Worm (Caenorhabditis elegans) whole organism, dauer: ENCODE data around the gene isw-1.

Source experiments
- unc-62 ChIP-seq: sonication (generic microtip); optimal IDR thresholded peaks from 2 replicates; lab custom pipeline; 2017; ENCODE audit warnings: missing biosample characterization, missing genetic modification reagents, missing genetic modification characterization

The isw-1 gene

DNA sequence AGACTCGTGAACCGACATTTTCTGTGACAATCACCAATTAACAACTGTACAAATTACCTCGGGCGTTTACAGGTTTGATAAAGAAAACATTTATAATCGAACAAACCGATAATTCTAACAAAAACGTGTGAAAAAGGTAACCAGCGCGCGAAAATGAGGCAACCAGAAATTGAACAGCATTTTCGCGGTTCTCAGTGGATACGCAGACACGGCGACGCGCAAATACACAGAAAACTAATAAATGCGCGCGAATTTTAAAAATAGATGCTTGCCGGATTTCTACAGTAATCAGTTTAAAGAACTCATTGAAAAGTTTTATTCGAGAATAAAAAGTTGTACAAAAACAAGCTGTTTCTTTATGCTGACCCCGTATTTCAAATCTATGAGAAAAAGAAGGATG is at the start of gene isw-1:
isw-1 (minus strand) TSS at position 118 of the 400 bp plus-strand sequence.
- no peak for TF ChIP-seq unc-62 (GFP tag; lab: Kevin White, UChicago)

DNA sequence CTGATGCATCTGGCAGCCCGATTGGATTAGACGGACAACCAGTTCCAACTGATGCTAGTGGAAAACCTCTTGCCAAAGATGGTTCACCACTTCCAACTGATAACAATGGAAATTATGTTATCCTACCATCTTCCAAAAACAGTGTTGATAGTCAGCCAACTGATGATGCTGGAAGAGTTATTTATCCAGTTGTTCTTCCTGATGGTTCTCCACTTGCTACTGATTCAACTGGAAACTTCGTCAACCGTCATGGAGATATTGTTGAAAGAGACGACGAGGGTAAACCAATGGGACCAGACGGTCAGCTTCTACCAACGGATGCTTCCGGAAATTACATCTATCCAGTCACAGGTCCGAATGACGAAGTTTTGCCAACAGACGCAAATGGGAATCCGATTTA is 46.9 kb upstream of the isw-1 start:
- no peak for TF ChIP-seq unc-62 (GFP tag; lab: Kevin White, UChicago)

- TF ChIP-seq unc-62 (GFP tag; lab: Kevin White, UChicago): no peak
These were observed 42.7 kb upstream of the isw-1 start for ce11 chrIII:6752612-6753011.

ce11 chrIII:6746668-6747067 is 36.8 kb upstream of the isw-1 start:
- no peak for TF ChIP-seq unc-62 (GFP tag; lab: Kevin White, UChicago)

ce11 chrIII:6746008-6746407 is 36.1 kb upstream of the isw-1 start, which contains the start of gene dig-1:
TSS of gene dig-1 (plus strand) at chrIII:6746308.
- TF ChIP-seq unc-62 (GFP tag; lab: Kevin White, UChicago): no peak

- TF ChIP-seq unc-62 (GFP tag; lab: Kevin White, UChicago): no peak
These were observed 32.7 kb upstream of the isw-1 start for ce11 chrIII:6742597-6742996.

- no peak for TF ChIP-seq unc-62 (GFP tag; lab: Kevin White, UChicago)
These were observed 30.2 kb upstream of the isw-1 start for ce11 chrIII:6740072-6740471.

DNA sequence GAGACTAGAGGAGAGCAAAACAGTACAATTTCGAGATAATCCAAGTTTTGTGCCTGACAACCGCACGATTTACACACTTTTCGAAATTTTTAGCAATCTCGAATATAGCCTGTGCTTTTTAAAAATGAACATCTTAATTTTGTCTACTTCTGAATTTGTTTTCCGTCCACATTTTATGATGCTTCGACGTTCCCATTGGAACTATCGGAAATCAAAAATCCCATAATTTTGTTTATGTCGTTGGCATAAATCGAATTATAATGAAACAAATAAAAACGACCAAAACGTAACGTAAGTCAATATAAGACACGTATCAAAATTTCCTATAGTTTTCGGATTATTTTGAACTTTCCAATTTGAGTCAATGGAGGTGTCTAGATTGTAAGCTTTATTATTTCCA is 27.1 kb upstream of the isw-1 start, which contains the start of gene K07E12.2:
K07E12.2 (plus strand) TSS at position 301 of the 400 bp plus-strand sequence.
- no peak for TF ChIP-seq unc-62 (GFP tag; lab: Kevin White, UChicago)

DNA sequence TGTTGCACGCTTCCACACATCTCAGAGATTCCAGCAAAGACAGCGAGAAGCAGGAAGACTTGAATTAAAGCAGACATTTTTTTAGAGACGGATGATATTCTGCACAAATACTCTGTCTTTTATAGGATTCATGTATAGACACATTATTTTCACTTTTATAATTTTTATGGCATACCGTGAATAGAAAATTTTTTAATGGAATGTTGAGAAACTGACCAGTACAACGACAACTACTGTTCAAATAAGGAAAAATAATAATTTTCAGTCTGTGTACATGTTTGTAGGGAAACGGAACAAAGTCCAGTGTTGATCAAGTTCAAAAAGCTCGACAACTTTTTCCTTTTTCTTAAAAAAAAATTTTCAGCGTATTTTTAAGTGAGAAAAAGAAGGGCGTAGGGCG is 26.7 kb upstream of the isw-1 start, which contains the start of gene Y102E9.6:
Y102E9.6 (minus strand) TSS at position 101 of the 400 bp plus-strand sequence.
- no peak for TF ChIP-seq unc-62 (GFP tag; lab: Kevin White, UChicago)

DNA sequence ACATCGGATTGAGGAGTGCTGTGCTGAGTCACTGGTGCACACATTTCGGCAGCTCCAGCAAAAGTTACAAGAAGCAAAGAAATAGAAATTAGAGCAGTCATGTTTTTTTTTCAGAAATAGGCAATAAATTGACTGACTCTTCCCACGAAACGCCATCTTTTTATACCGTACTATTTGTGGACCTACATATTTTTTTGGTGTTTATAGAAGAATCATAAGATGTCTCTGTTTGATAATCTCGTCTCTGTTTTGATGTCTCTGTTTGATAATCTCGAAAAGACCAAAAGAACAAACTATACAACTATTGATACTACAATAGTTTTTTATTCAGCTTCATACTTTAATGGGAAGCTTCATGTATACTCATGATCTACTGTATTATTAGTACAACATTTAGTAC is 24.5 kb upstream of the isw-1 start, which contains the start of gene Y102E9.3:
Y102E9.3 (minus strand) TSS at position 101 of the 400 bp plus-strand sequence.
- TF ChIP-seq unc-62 (GFP tag; lab: Kevin White, UChicago): no peak

DNA sequence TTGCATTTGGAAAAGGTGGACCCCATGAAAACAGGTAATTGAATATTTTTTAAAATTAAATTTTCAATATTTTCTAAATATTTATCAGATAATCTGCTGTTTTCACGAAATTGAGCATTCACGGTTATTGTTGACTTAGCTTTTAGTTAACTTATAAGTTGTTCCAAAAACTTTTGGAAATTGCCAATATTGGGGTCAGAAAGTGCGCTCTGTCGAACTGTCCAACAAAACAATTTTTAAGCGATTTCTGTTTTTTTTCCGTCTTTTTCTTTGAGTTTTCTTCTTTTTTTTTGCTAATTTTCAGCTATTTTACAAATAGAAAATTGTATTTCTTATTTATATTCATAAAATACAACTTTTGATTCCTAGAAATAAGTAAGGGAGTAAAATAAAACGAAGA is 21.4 kb upstream of the isw-1 start:
- TF ChIP-seq unc-62 (GFP tag; lab: Kevin White, UChicago): no peak

DNA sequence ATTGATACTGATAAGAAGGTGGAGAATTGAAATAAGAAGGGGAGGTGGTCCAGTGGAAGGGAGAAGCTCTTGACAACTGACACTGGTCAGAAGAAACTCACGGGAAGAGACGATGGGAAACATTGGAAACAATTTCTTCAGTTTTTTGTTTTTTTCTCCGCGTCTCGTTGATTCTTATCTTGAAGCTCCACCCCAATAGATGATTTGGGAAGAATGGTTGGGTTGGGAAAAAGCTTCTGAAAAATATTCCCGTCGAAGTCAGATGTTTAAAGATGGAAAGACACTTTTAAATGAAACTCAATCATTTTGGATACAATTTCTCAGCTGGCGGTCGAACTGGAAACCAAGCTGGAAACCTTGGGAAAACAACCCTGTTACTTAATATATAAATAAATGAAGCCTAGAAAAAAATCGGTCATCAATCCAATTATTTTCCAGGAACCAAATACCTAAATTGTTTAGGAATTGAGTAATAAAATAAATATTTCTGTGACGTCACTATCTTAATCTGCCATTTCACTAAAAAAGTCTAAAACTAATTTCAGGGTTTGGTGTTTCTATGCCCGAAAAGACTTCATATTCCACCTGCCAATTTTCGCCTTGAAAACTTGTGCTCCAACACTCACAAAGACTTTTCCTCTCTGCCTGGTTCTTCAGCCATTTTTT is 20.4 kb upstream of the isw-1 start, which contains the start of the genes Y102E9.5 and odr-4:
Y102E9.5 (minus strand) TSS at position 101 of the 666 bp plus-strand sequence.
odr-4 (plus strand) TSS at position 616 of the 666 bp plus-strand sequence.
- TF ChIP-seq unc-62 (GFP tag; lab: Kevin White, UChicago): no peak

DNA sequence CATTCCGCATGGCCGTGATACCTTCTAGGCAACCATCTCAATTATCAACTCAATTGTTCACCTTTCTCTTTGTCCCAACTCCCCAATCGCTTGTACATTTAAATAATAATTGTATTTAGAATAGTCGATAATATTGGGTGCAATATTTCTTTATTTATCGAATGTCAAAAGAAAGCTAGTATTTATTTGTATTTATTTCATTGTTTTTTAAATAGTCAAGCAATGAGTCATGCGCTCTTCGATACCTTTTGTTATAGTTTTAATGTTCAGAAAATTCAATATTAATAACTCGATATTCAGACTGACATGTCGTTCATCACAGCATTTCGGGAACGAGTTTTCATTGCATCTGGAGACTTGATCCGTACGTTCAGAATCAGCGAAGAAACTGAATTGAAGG is 15.6 kb upstream of the isw-1 start, which contains the start of gene wdr-4:
wdr-4 (plus strand) TSS at position 301 of the 400 bp plus-strand sequence.
- TF ChIP-seq unc-62 (GFP tag; lab: Kevin White, UChicago): no peak

DNA sequence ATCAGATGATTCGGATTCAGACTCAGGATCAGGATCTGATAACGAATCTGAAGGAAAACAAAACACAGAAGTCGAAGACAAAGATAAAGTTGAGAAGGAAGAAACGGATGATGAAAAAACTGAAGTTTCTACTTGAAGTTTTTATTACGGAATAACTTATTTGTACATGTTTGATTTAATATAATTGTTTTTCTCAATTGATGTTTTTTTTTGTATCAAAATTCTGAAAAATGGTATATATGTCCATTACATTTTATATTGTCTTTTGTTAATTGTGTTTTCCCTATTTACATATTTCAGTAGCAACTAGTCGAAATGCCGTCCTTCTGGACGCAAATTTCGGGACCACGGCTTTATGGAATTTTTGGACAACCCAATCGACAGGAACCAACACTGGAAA is 13.2 kb upstream of the isw-1 start, which contains the start of gene F37A4.1:
F37A4.1 (plus strand) TSS at position 301 of the 400 bp plus-strand sequence.
- no peak for TF ChIP-seq unc-62 (GFP tag; lab: Kevin White, UChicago)

- TF ChIP-seq unc-62 (GFP tag; lab: Kevin White, UChicago): no peak
These were observed 12.3 kb upstream of the isw-1 start, which contains the start of the genes bath-41 and F37A4.2 for ce11 chrIII:6722208-6722679. TSS of gene bath-41 (minus strand) at chrIII:6722258. TSS of gene F37A4.2 (plus strand) at chrIII:6722454.

ce11 chrIII:6718270-6718669 is 8.4 kb upstream of the isw-1 start, which contains the start of gene F37A4.3:
TSS of gene F37A4.3 (plus strand) at chrIII:6718570.
- TF ChIP-seq unc-62 (GFP tag; lab: Kevin White, UChicago): no peak
